Fruit fly (Drosophila melanogaster): ENCODE results near the gene dgrn.

- TF ChIP-seq Sin3A (optimal IDR thresholded peaks at IDR 0.05) = no peak
- no peak for TF ChIP-seq h (optimal IDR thresholded peaks at IDR 0.05)
- TF ChIP-seq psq (optimal IDR thresholded peaks at IDR 0.05) = no peak
- TF ChIP-seq insv (optimal IDR thresholded peaks at IDR 0.05) = no peak
- no peak for TF ChIP-seq Myc (optimal IDR thresholded peaks at IDR 0.05)
- no peak for TF ChIP-seq ttk (optimal IDR thresholded peaks at IDR 0.05)
These were observed 22.3 kb downstream of the dgrn start, which contains the start of gene CG14676 for dm6 chr3R:5846570-5847270.

Measured in Kc167 (cell line).